Fruit fly (Drosophila melanogaster): ENCODE data around the gene CG42460.

The CG42460 gene

DNA sequence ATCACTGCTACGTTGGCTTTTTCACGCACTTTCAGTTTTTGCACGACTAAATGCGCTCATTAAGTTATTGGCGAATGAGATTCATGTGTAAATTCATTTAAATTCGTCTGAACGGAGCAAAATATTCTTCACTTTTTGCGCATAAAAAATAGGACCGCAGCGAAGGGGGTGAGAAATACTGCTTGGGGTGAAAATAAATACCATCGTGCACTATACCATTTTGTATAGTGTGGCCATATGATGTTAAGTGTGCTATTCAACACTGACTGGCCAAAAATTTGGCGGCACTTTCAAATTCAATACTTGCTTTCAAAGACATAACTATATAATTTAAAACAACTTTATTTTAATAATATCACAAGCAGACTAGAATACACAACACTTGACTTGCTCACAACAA, 15.1 kb downstream of the CG42460 start, which contains the start of gene GramD1B (continued):
- TF ChIP-seq zf30C (GFP tag; optimal IDR thresholded peaks at IDR 0.05) (no peak), Gug (GFP tag; IDR thresholded peaks at IDR 0.05) (no peak), ind (GFP tag; optimal IDR thresholded peaks at IDR 0.05) (no peak), org-1 (GFP tag; optimal IDR thresholded peaks at IDR 0.05) (no peak), sim (GFP tag; IDR thresholded peaks at IDR 0.05) (no peak), HmgD (GFP tag; optimal IDR thresholded peaks at IDR 0.05) (peak; percentile 13), slou (GFP tag; optimal IDR thresholded peaks at IDR 0.05) (no peak), cas (GFP tag; IDR thresholded peaks at IDR 0.05) (no peak), Hr39 (optimal IDR thresholded peaks at IDR 0.05) (no peak), CG18764 (GFP tag; optimal IDR thresholded peaks at IDR 0.05) (no peak), lmd (GFP tag; IDR thresholded peaks at IDR 0.05) (no peak), D (optimal IDR thresholded peaks at IDR 0.05) (no peak), D (GFP tag; optimal IDR thresholded peaks at IDR 0.05) (no peak), HLHmδ (GFP tag; optimal IDR thresholded peaks at IDR 0.05) (no peak), CG11398 (GFP tag; optimal IDR thresholded peaks at IDR 0.05) (no peak), Lpt (GFP tag; optimal IDR thresholded peaks at IDR 0.05) (no peak), stwl (tag; optimal IDR thresholded peaks at IDR 0.05) (peak; percentile 97), HmgZ (tag; optimal IDR thresholded peaks at IDR 0.05) (peak; percentile 58), CG17912 (GFP tag; optimal IDR thresholded peaks at IDR 0.05) (peak; percentile 35), Sry-β (GFP tag; optimal IDR thresholded peaks at IDR 0.05) (no peak), vvl (GFP tag; IDR thresholded peaks at IDR 0.05) (no peak; the same call in 1 of the 2 replicates), CG10462 (GFP tag; optimal IDR thresholded peaks at IDR 0.05) (no peak), ems (GFP tag; optimal IDR thresholded peaks at IDR 0.05) (no peak), CG2875 (GFP tag; optimal IDR thresholded peaks at IDR 0.05) (no peak), Trl (optimal IDR thresholded peaks at IDR 0.05) (no peak), Trl (GFP tag; optimal IDR thresholded peaks at IDR 0.05) (no peak), CG31441 (GFP tag; IDR thresholded peaks at IDR 0.05) (no peak; the same call in 1 of the 2 replicates), CG17568 (GFP tag; optimal IDR thresholded peaks at IDR 0.05) (no peak), tll (GFP tag; optimal IDR thresholded peaks at IDR 0.05) (no peak), Med (GFP tag) (peak; percentile 83), h (optimal IDR thresholded peaks at IDR 0.05) (no peak), CG15479 (GFP tag; optimal IDR thresholded peaks at IDR 0.05) (no peak), bab2 (GFP tag; optimal IDR thresholded peaks at IDR 0.05) (no peak), amos (GFP tag; IDR thresholded peaks at IDR 0.05; ENCODE audit: partially characterized antibody) (peak; percentile 40; the same call in 1 of the 2 replicates), Mes4 (GFP tag; optimal IDR thresholded peaks at IDR 0.05) (no peak), CG11247 (GFP tag; IDR thresholded peaks at IDR 0.05) (no peak), D19B (GFP tag; optimal IDR thresholded peaks at IDR 0.05) (no peak), CG10543 (GFP tag; optimal IDR thresholded peaks at IDR 0.05) (no peak), gt (GFP tag; IDR thresholded peaks at IDR 0.05) (no peak), gsb (GFP tag; IDR thresholded peaks at IDR 0.05) (no peak), CG14667 (GFP tag; IDR thresholded peaks at IDR 0.05) (no peak), salm (tag; optimal IDR thresholded peaks at IDR 0.05) (no peak), Rx (GFP tag; IDR thresholded peaks at IDR 0.05) (no peak), CG3726 (GFP tag; IDR thresholded peaks at IDR 0.05) (no peak), jing (GFP tag; optimal IDR thresholded peaks at IDR 0.05) (no peak), CG1647 (GFP tag; optimal IDR thresholded peaks at IDR 0.05) (no peak), Nf-YA (GFP tag; IDR thresholded peaks at IDR 0.05) (no peak), CG11504 (tag; optimal IDR thresholded peaks at IDR 0.05) (peak; percentile 6), CG11093 (GFP tag; IDR thresholded peaks at IDR 0.05) (no peak), Sin3A (optimal IDR thresholded peaks at IDR 0.05) (peak; percentile 23), mam (GFP tag; optimal IDR thresholded peaks at IDR 0.05) (no peak), CG9215 (GFP tag; IDR thresholded peaks at IDR 0.05) (no peak), sna (GFP tag; IDR thresholded peaks at IDR 0.05; ENCODE audit: partially characterized antibody) (no peak), wek (GFP tag; optimal IDR thresholded peaks at IDR 0.05) (no peak), CG12744 (GFP tag; optimal IDR thresholded peaks at IDR 0.05) (no peak)
